Worm (Caenorhabditis elegans) whole organism, young adult: ENCODE results near the gene F55G1.7.
"Not testable (repeated sequence)": the region's sequence is repeated elsewhere in the genome, so short reads cannot be mapped to it uniquely, and the experiment has no call there.

Experiments
- B0261.1 ChIP-seq: sonication (generic microtip); optimal IDR thresholded peaks from 2 replicates; lab custom pipeline; 2016; ENCODE audit warnings: mild to moderate bottlenecking, missing genetic modification characterization, moderate library complexity, missing compliant biosample characterization
- B0336.3 ChIP-seq: fragments of 200-800 bp; sonication (Bioruptor generic); IDR thresholded peaks from 2 replicates; pipeline ENCODE4 v1.3.6; 2022; ENCODE audit warnings: missing genetic modification characterization, missing compliant biosample characterization
- C06A6.2 ChIP-seq: fragments of 200-800 bp; sonication (Bioruptor generic); conservative IDR thresholded peaks from 2 replicates; pipeline ENCODE4 v1.3.6; 2022; ENCODE audit warnings: missing genetic modification characterization, missing compliant biosample characterization
- F49E8.2 ChIP-seq: sonication (generic microtip); optimal IDR thresholded peaks from 3 replicates; lab custom pipeline; 2017; ENCODE audit warnings: missing genetic modification characterization, mild to moderate bottlenecking, missing compliant biosample characterization, antibody characterized with exemption, moderate library complexity; ENCODE audit not compliant: insufficient read depth
- K11D2.4 ChIP-seq: fragments of 200-800 bp; sonication (Bioruptor generic); IDR thresholded peaks from 2 replicates; pipeline ENCODE4 v1.3.6; 2022; ENCODE audit warnings: missing genetic modification reagents, missing genetic modification characterization, missing compliant biosample characterization
- T07F8.4 ChIP-seq: sonication (generic microtip); optimal IDR thresholded peaks from 2 replicates; lab custom pipeline; 2016; ENCODE audit warnings: mild to moderate bottlenecking, missing genetic modification characterization, moderate library complexity, missing compliant biosample characterization
- Y79H2A.3 ChIP-seq: fragments of 200-800 bp; sonication (Bioruptor generic); conservative IDR thresholded peaks from 2 replicates; pipeline ENCODE4 v1.3.6; 2022; ENCODE audit warnings: missing genetic modification reagents, missing genetic modification characterization, missing compliant biosample characterization
- Y95B8A.8 ChIP-seq: fragments of 200-800 bp; sonication (Bioruptor generic); IDR thresholded peaks from 2 replicates; pipeline ENCODE4 v1.3.6; 2022; ENCODE audit warnings: missing genetic modification reagents, missing genetic modification characterization, missing compliant biosample characterization
- ZK185.1 ChIP-seq: sonication (generic microtip); optimal IDR thresholded peaks from 2 replicates; lab custom pipeline; 2016; ENCODE audit warnings: mild to moderate bottlenecking, missing genetic modification characterization, missing compliant biosample characterization; ENCODE audit not compliant: poor library complexity, severe bottlenecking
- ama-1 ChIP-seq, 3 experiments: fragments of 150-350 bp in 1 of 3; sonication (generic microtip) in 2 of 3; optimal IDR thresholded peaks; 2 replicates each; lab custom pipeline; 2014 to 2018; ENCODE audit warnings: missing biosample characterization in 2 of 3, missing genetic modification characterization in 2 of 3, missing genetic modification reagents in 2 of 3
- atf-7 ChIP-seq: sonication (generic microtip); optimal IDR thresholded peaks from 2 replicates; lab custom pipeline; 2017; ENCODE audit warnings: mild to moderate bottlenecking, missing genetic modification characterization, missing compliant biosample characterization
- bed-1 ChIP-seq: fragments of 200-800 bp; sonication (Bioruptor generic); IDR thresholded peaks from 2 replicates; pipeline ENCODE4 v1.3.6; 2022; ENCODE audit warnings: missing genetic modification reagents, missing genetic modification characterization, missing compliant biosample characterization
- ccch-3 ChIP-seq: fragments of 200-800 bp; sonication (Bioruptor generic); optimal IDR thresholded peaks from 2 replicates; lab custom pipeline; 2018; ENCODE audit warnings: mild to moderate bottlenecking, missing genetic modification characterization, missing compliant biosample characterization
- cebp-1 ChIP-seq, 2 experiments: fragments of 200-800 bp in 1 of 2; sonication (Bioruptor generic) in 1 of 2; sonication (generic microtip) in 1 of 2; IDR thresholded peaks in 1 of 2; optimal IDR thresholded peaks in 1 of 2; 2 replicates each; pipeline versions ENCODE4 v1.3.6 to Lab custom; 2017 to 2022; ENCODE audit warnings: missing compliant biosample characterization in 2 of 2, missing genetic modification characterization in 2 of 2, mild to moderate bottlenecking in 1 of 2, missing genetic modification reagents in 1 of 2, moderate library complexity in 1 of 2
- ceh-40 ChIP-seq: fragments of 200-800 bp; sonication (Bioruptor generic); IDR thresholded peaks from 2 replicates; pipeline ENCODE4 v1.3.6; 2022; ENCODE audit warnings: missing genetic modification characterization, missing compliant biosample characterization
- egl-44 ChIP-seq: fragments of 200-800 bp; sonication (Bioruptor generic); IDR thresholded peaks from 2 replicates; pipeline ENCODE4 v1.3.6; 2022; ENCODE audit warnings: missing genetic modification reagents, missing genetic modification characterization, missing compliant biosample characterization
- egrh-3 ChIP-seq: fragments of 200-800 bp; sonication (Bioruptor generic); IDR thresholded peaks from 2 replicates; pipeline ENCODE4 v1.3.6; 2022; ENCODE audit warnings: missing genetic modification reagents, missing genetic modification characterization, missing compliant biosample characterization
- ekl-4 ChIP-seq: fragments of 200-800 bp; sonication (Bioruptor generic); IDR thresholded peaks from 2 replicates; pipeline ENCODE4 v1.3.6; 2022; ENCODE audit warnings: missing genetic modification reagents, missing genetic modification characterization, missing compliant biosample characterization
- ets-4 ChIP-seq: fragments of 200-800 bp; sonication (Bioruptor generic); optimal IDR thresholded peaks from 2 replicates; lab custom pipeline; 2018; ENCODE audit warnings: mild to moderate bottlenecking, missing genetic modification characterization, missing compliant biosample characterization
- hlh-26 ChIP-seq: fragments of 200-800 bp; sonication (Bioruptor generic); conservative IDR thresholded peaks from 2 replicates; pipeline ENCODE4 v1.3.6; 2022; ENCODE audit warnings: missing genetic modification reagents, missing genetic modification characterization, missing compliant biosample characterization
- hrde-1 ChIP-seq: sonication (generic microtip); optimal IDR thresholded peaks from 2 replicates; lab custom pipeline; 2016; ENCODE audit warnings: missing genetic modification characterization, mild to moderate bottlenecking, missing compliant biosample characterization, moderate library complexity, missing genotype, missing genetic modification reagents, borderline replicate concordance
- lin-26 ChIP-seq: fragments of 200-800 bp; sonication (Bioruptor generic); IDR thresholded peaks from 2 replicates; pipeline ENCODE4 v1.3.6; 2022; ENCODE audit warnings: missing genetic modification reagents, missing genetic modification characterization, missing compliant biosample characterization
- lin-35 ChIP-seq, 3 experiments: fragments of 150-350 bp in 2 of 3; sonication (generic microtip) in 1 of 3; optimal IDR thresholded peaks; 2 replicates each; lab custom pipeline; 2014 to 2018; ENCODE audit warnings: missing biosample characterization in 3 of 3, missing genetic modification characterization in 3 of 3, missing genetic modification reagents in 3 of 3
- lin-54 ChIP-seq: fragments of 200-800 bp; sonication (Bioruptor generic); optimal IDR thresholded peaks from 2 replicates; lab custom pipeline; 2018; ENCODE audit warnings: mild to moderate bottlenecking, missing genetic modification characterization, missing compliant biosample characterization
- lsl-1 ChIP-seq: fragments of 200-800 bp; sonication (Bioruptor generic); optimal IDR thresholded peaks from 2 replicates; lab custom pipeline; 2018; ENCODE audit warnings: mild to moderate bottlenecking, missing genetic modification characterization, moderate library complexity, missing compliant biosample characterization
- nfyb-1 ChIP-seq: fragments of 200-800 bp; sonication (Bioruptor generic); IDR thresholded peaks from 2 replicates; pipeline ENCODE4 v1.3.6; 2022; ENCODE audit warnings: missing genetic modification reagents, missing genetic modification characterization, missing compliant biosample characterization
- nhr-90 ChIP-seq: sonication (generic microtip); optimal IDR thresholded peaks from 2 replicates; lab custom pipeline; 2016; ENCODE audit warnings: missing genotype, mild to moderate bottlenecking, missing genetic modification characterization, missing compliant biosample characterization
- rcor-1 ChIP-seq: fragments of 200-800 bp; sonication (Bioruptor generic); IDR thresholded peaks from 2 replicates; pipeline ENCODE4 v1.3.6; 2022; ENCODE audit warnings: missing genetic modification reagents, missing genetic modification characterization, missing compliant biosample characterization
- rec-8 ChIP-seq, 2 experiments: sonication (generic microtip); optimal IDR thresholded peaks; 2 replicates each; lab custom pipeline; 2016; ENCODE audit warnings: mild to moderate bottlenecking in 2 of 2, missing genetic modification characterization in 2 of 2, missing genetic modification reagents in 2 of 2, missing genotype in 2 of 2, missing biosample characterization in 1 of 2, missing compliant biosample characterization in 1 of 2, moderate library complexity in 1 of 2
- sea-2 ChIP-seq: fragments of 200-800 bp; sonication (Bioruptor generic); IDR thresholded peaks from 2 replicates; pipeline ENCODE4 v1.3.6; 2022; ENCODE audit warnings: missing genetic modification characterization, missing compliant biosample characterization
- snpc-1.3 ChIP-seq: sonication (generic microtip); optimal IDR thresholded peaks from 2 replicates; lab custom pipeline; 2017; ENCODE audit warnings: missing genetic modification characterization, mild to moderate bottlenecking, missing compliant biosample characterization, antibody characterized with exemption, moderate library complexity, missing genotype, missing genetic modification reagents; ENCODE audit not compliant: insufficient read depth
- snpc-3.4 ChIP-seq: sonication (generic microtip); optimal IDR thresholded peaks from 2 replicates; lab custom pipeline; 2017; ENCODE audit warnings: missing genetic modification characterization, mild to moderate bottlenecking, missing compliant biosample characterization, antibody characterized with exemption, moderate library complexity, missing genotype, missing genetic modification reagents
- snpc-4 ChIP-seq, 5 experiments: fragments of 150-350 bp in 1 of 5; sonication (generic microtip) in 4 of 5; optimal IDR thresholded peaks; 2 replicates each; lab custom pipeline; 2014 to 2018; ENCODE audit warnings: missing genetic modification characterization in 5 of 5, missing biosample characterization in 3 of 5, antibody characterized with exemption in 2 of 5, mild to moderate bottlenecking in 2 of 5, missing compliant biosample characterization in 2 of 5, missing genotype in 2 of 5, moderate library complexity in 2 of 5, missing genetic modification reagents in 1 of 5
- tbp1 ChIP-seq: fragments of 200-800 bp; sonication (Bioruptor generic); optimal IDR thresholded peaks from 2 replicates; lab custom pipeline; 2018; ENCODE audit warnings: mild to moderate bottlenecking, missing genetic modification characterization, missing compliant biosample characterization
- tlf-1 ChIP-seq: fragments of 200-800 bp; sonication (Bioruptor generic); optimal IDR thresholded peaks from 2 replicates; lab custom pipeline; 2018; ENCODE audit warnings: mild to moderate bottlenecking, missing genetic modification characterization, missing compliant biosample characterization
- unc-130 ChIP-seq: sonication (generic microtip); optimal IDR thresholded peaks from 2 replicates; lab custom pipeline; 2016; ENCODE audit warnings: missing genetic modification reagents, missing genetic modification characterization, missing compliant biosample characterization
- ztf-28 ChIP-seq: fragments of 200-800 bp; sonication (Bioruptor generic); IDR thresholded peaks from 2 replicates; pipeline ENCODE4 v1.3.6; 2022; ENCODE audit warnings: missing genetic modification reagents, missing genetic modification characterization, missing compliant biosample characterization
- ztf-3 ChIP-seq: fragments of 200-800 bp; sonication (Bioruptor generic); optimal IDR thresholded peaks from 2 replicates; lab custom pipeline; 2018; ENCODE audit warnings: mild to moderate bottlenecking, missing genetic modification characterization, missing compliant biosample characterization

F55G1.7 gene

ce11 chrIV:7486201-7486947 lies 16.7 kb upstream of the F55G1.7 start, which contains the start of the genes his-61 and his-62 (continued):
- no peak for TF ChIP-seq K11D2.4 (GFP tag; lab: Robert Waterston, UW)
- peak; percentile 39 for TF ChIP-seq ZK185.1 (tag; lab: Kevin White, UChicago)
- no peak for TF ChIP-seq C06A6.2
- TF ChIP-seq nhr-90: peak; percentile 42
- no peak for TF ChIP-seq bed-1 (GFP tag; lab: Robert Waterston, UW)
- TF ChIP-seq ets-4: no peak
- TF ChIP-seq atf-7 (tag; lab: Kevin White, UChicago): no peak
- TF ChIP-seq ztf-3: no peak
- TF ChIP-seq hlh-26 (GFP tag; lab: Robert Waterston, UW): no peak
- TF ChIP-seq nfyb-1 (GFP tag; lab: Robert Waterston, UW): 0 out of 2 replicates have a peak, but pooled peaks have one; percentile 22
- no peak for TF ChIP-seq lin-35 (GFP tag; optimal IDR thresholded peaks at IDR 0.05; lab: Kevin White, UChicago)
- TF ChIP-seq unc-130 (GFP tag; lab: Kevin White, UChicago): no peak
- TF ChIP-seq tbp1 (GFP tag; lab: Kevin White, UChicago): peak; percentile 71
- TF ChIP-seq B0261.1 (tag; lab: Kevin White, UChicago): no peak
- peak; percentile 23 for TF ChIP-seq tlf-1 (GFP tag; lab: Kevin White, UChicago)
- TF ChIP-seq T07F8.4 (tag; lab: Kevin White, UChicago): no peak
- TF ChIP-seq ztf-28 (GFP tag; lab: Robert Waterston, UW): peak; percentile 76; the same call in 1 of the 2 replicates
- no peak for TF ChIP-seq ccch-3
- TF ChIP-seq, all 124 proteins: peak for 38

- TF ChIP-seq B0336.3 (GFP tag; lab: Robert Waterston, UW) (0 out of 2 replicates have a peak, but pooled peaks have one; percentile 34), snpc-1.3 (tag; lab: Kevin White, UChicago) (peak; percentile 2), F49E8.2 (tag; lab: Kevin White, UChicago) (peak; percentile 49), sea-2 (GFP tag; lab: Robert Waterston, UW) (0 out of 2 replicates have a peak, but pooled peaks have one; percentile 69), cebp-1 (tag; optimal IDR thresholded peaks at IDR 0.05; lab: Kevin White, UChicago) (peak; percentile 5), rcor-1 (GFP tag; lab: Robert Waterston, UW) (peak; percentile 25; the same call in 1 of the 2 replicates), egl-44 (GFP tag; lab: Robert Waterston, UW) (peak; percentile 53; the same call in 1 of the 2 replicates), ceh-40 (GFP tag; lab: Robert Waterston, UW) (0 out of 2 replicates have a peak, but pooled peaks have one; percentile 3), lin-54 (GFP tag; lab: Kevin White, UChicago) (peak; percentile 47), rec-8 (tag; optimal IDR thresholded peaks at IDR 0.05; lab: Kevin White, UChicago) (peak in 1 of 2 experiments; percentile 38), ama-1 (GFP tag; optimal IDR thresholded peaks at IDR 0.05; lab: Kevin White, UChicago) (peak; percentile 32 to 33), egrh-3 (peak; percentile 40; the same call in 1 of the 2 replicates), snpc-4 (tag; optimal IDR thresholded peaks at IDR 0.05; lab: Kevin White, UChicago) (peak in 1 of 4 experiments; percentile 43), lin-26 (GFP tag; lab: Robert Waterston, UW) (peak; percentile 87), lsl-1 (peak; percentile 31), snpc-3.4 (tag; lab: Kevin White, UChicago) (peak; percentile 49), hrde-1 (tag; lab: Kevin White, UChicago) (peak; percentile 92), Y79H2A.3 (GFP tag; lab: Robert Waterston, UW) (peak; percentile 49; the same call in 1 of the 2 replicates), ekl-4 (GFP tag; lab: Robert Waterston, UW) (peak; percentile 37; the same call in 1 of the 2 replicates), Y95B8A.8 (peak; percentile 51; the same call in 1 of the 2 replicates)
- not testable (repeated sequence) for TF ChIP-seq cebp-1 (GFP tag; IDR thresholded peaks at IDR 0.05; lab: Robert Waterston, UW); ama-1 (optimal IDR thresholded peaks at IDR 0.05; lab: Kevin White, UChicago); snpc-4 (GFP tag; optimal IDR thresholded peaks at IDR 0.05; lab: Kevin White, UChicago)
Measured at ce11 chrIV:7485565-7486200, 16.1 kb upstream of the F55G1.7 start.
